Worm (Caenorhabditis elegans) whole organism, late embryonic: ENCODE results near the gene C43D7.7.

Experiments used
- C38D4.7 ChIP-seq: fragments of 200-800 bp; sonication (Bioruptor generic); optimal IDR thresholded peaks from 2 replicates; lab custom pipeline; 2018; ENCODE audit warnings: mild to moderate bottlenecking, missing genetic modification characterization, moderate library complexity, missing compliant biosample characterization
- F13H6.1 ChIP-seq: sonication (generic microtip); optimal IDR thresholded peaks from 2 replicates; lab custom pipeline; 2016; ENCODE audit warnings: missing genetic modification characterization, missing compliant biosample characterization
- K09A11.1 ChIP-seq: sonication (generic microtip); optimal IDR thresholded peaks from 2 replicates; lab custom pipeline; 2017; ENCODE audit warnings: antibody characterized with exemption, mild to moderate bottlenecking, missing genetic modification characterization, missing compliant biosample characterization; ENCODE audit not compliant: insufficient read depth
- T23F11.4 ChIP-seq: fragments of 200-800 bp; sonication (Bioruptor generic); optimal IDR thresholded peaks from 2 replicates; lab custom pipeline; 2018; ENCODE audit warnings: mild to moderate bottlenecking, missing genetic modification characterization, missing compliant biosample characterization
- ahr-1 ChIP-seq: sonication (generic microtip); optimal IDR thresholded peaks from 2 replicates; lab custom pipeline; 2016; ENCODE audit warnings: missing genetic modification characterization, missing compliant biosample characterization
- ama-1 ChIP-seq: fragments of 150-350 bp; optimal IDR thresholded peaks from 2 replicates; lab custom pipeline; 2014
- ceh-18 ChIP-seq: sonication (generic microtip); optimal IDR thresholded peaks from 2 replicates; lab custom pipeline; 2016; ENCODE audit warnings: missing genetic modification characterization, missing compliant biosample characterization
- ceh-30 ChIP-seq: fragments of 150-350 bp; optimal IDR thresholded peaks from 2 replicates; lab custom pipeline; 2014; ENCODE audit warnings: missing biosample characterization, missing genetic modification characterization
- ceh-34 ChIP-seq: sonication (generic microtip); optimal IDR thresholded peaks from 2 replicates; lab custom pipeline; 2016; ENCODE audit warnings: mild to moderate bottlenecking, missing genetic modification characterization, missing compliant biosample characterization
- ceh-48 ChIP-seq: sonication (generic microtip); optimal IDR thresholded peaks from 2 replicates; lab custom pipeline; 2016; ENCODE audit warnings: missing genetic modification characterization, inconsistent platforms, missing compliant biosample characterization
- ceh-6 ChIP-seq: fragments of 200-800 bp; sonication (Bioruptor generic); optimal IDR thresholded peaks from 2 replicates; lab custom pipeline; 2018; ENCODE audit warnings: mild to moderate bottlenecking, missing genetic modification characterization, missing compliant biosample characterization
- dve-1 ChIP-seq: sonication (generic microtip); optimal IDR thresholded peaks from 2 replicates; lab custom pipeline; 2017; ENCODE audit warnings: antibody characterized with exemption, mild to moderate bottlenecking, missing genetic modification characterization, missing compliant biosample characterization
- elt-2 ChIP-seq: sonication (generic microtip); optimal IDR thresholded peaks from 2 replicates; lab custom pipeline; 2016; ENCODE audit warnings: missing genetic modification reagents, missing genetic modification characterization, missing compliant biosample characterization
- elt-4 ChIP-seq: sonication (generic microtip); optimal IDR thresholded peaks from 2 replicates; lab custom pipeline; 2016; ENCODE audit warnings: missing genetic modification characterization, missing compliant biosample characterization
- ets-4 ChIP-seq: sonication (generic microtip); optimal IDR thresholded peaks from 2 replicates; lab custom pipeline; 2016; ENCODE audit warnings: missing genetic modification characterization, missing compliant biosample characterization
- eyg-1 ChIP-seq: sonication (generic microtip); optimal IDR thresholded peaks from 2 replicates; lab custom pipeline; 2016; ENCODE audit warnings: missing genotype, missing genetic modification characterization, missing compliant biosample characterization
- fkh-10 ChIP-seq: fragments of 150-350 bp; optimal IDR thresholded peaks from 2 replicates; lab custom pipeline; 2014; ENCODE audit warnings: missing biosample characterization, missing genetic modification reagents, missing genetic modification characterization
- fkh-6 ChIP-seq: sonication (generic microtip); optimal IDR thresholded peaks from 2 replicates; lab custom pipeline; 2016; ENCODE audit warnings: missing genetic modification characterization, missing compliant biosample characterization
- gmeb-2 ChIP-seq: sonication (generic microtip); optimal IDR thresholded peaks from 2 replicates; lab custom pipeline; 2016; ENCODE audit warnings: missing genetic modification characterization, inconsistent platforms, missing compliant biosample characterization
- hlh-15 ChIP-seq: sonication (generic microtip); optimal IDR thresholded peaks from 2 replicates; lab custom pipeline; 2016; ENCODE audit warnings: missing genetic modification characterization, missing compliant biosample characterization
- hlh-30 ChIP-seq: sonication (generic microtip); optimal IDR thresholded peaks from 2 replicates; lab custom pipeline; 2017; ENCODE audit warnings: antibody characterized with exemption, missing genetic modification characterization, missing compliant biosample characterization; ENCODE audit not compliant: insufficient read depth
- hlh-6 ChIP-seq: sonication (generic microtip); optimal IDR thresholded peaks from 2 replicates; lab custom pipeline; 2016; ENCODE audit warnings: missing genotype, missing genetic modification characterization, missing compliant biosample characterization
- hlh-8 ChIP-seq: sonication (generic microtip); optimal IDR thresholded peaks from 2 replicates; lab custom pipeline; 2016; ENCODE audit warnings: missing genotype, missing genetic modification characterization, missing compliant biosample characterization
- madf-2 ChIP-seq: sonication (generic microtip); optimal IDR thresholded peaks from 2 replicates; lab custom pipeline; 2017; ENCODE audit warnings: missing genetic modification characterization, missing compliant biosample characterization
- nfya-1 ChIP-seq: sonication (generic microtip); optimal IDR thresholded peaks from 2 replicates; lab custom pipeline; 2017; ENCODE audit warnings: missing genetic modification characterization, mild to moderate bottlenecking, missing compliant biosample characterization, antibody characterized with exemption, moderate library complexity
- nhr-11 ChIP-seq: fragments of 150-350 bp; optimal IDR thresholded peaks from 2 replicates; lab custom pipeline; 2014; ENCODE audit warnings: missing biosample characterization, missing genetic modification characterization
- pax-1 ChIP-seq: fragments of 150-350 bp; optimal IDR thresholded peaks from 2 replicates; lab custom pipeline; 2014; ENCODE audit warnings: missing biosample characterization, missing genetic modification characterization
- pros-1 ChIP-seq: fragments of 150-350 bp; optimal IDR thresholded peaks from 2 replicates; lab custom pipeline; 2014; ENCODE audit warnings: missing biosample characterization, missing genetic modification reagents, missing genetic modification characterization
- rnt-1 ChIP-seq: sonication (generic microtip); optimal IDR thresholded peaks from 2 replicates; lab custom pipeline; 2016; ENCODE audit warnings: missing genetic modification characterization, missing compliant biosample characterization
- tbx-2 ChIP-seq: sonication (generic microtip); optimal IDR thresholded peaks from 2 replicates; lab custom pipeline; 2016; ENCODE audit warnings: missing genetic modification characterization, missing compliant biosample characterization
- ttx-3 ChIP-seq: sonication (generic microtip); optimal IDR thresholded peaks from 2 replicates; lab custom pipeline; 2016; ENCODE audit warnings: missing genetic modification reagents, missing genetic modification characterization, missing compliant biosample characterization
- unc-3 ChIP-seq, 2 experiments: fragments of 200-800 bp in 1 of 2; sonication (Bioruptor generic) in 1 of 2; sonication (generic microtip) in 1 of 2; conservative IDR thresholded peaks in 1 of 2; optimal IDR thresholded peaks in 1 of 2; 2 replicates each; pipeline versions ENCODE4 v1.3.6 to Lab custom; 2016 to 2022; ENCODE audit warnings: missing compliant biosample characterization in 2 of 2, missing genetic modification characterization in 2 of 2, missing genetic modification reagents in 1 of 2
- unc-42 ChIP-seq: sonication (generic microtip); optimal IDR thresholded peaks from 2 replicates; lab custom pipeline; 2016; ENCODE audit warnings: missing genotype, missing genetic modification characterization, missing compliant biosample characterization
- unc-86 ChIP-seq: sonication (generic microtip); optimal IDR thresholded peaks from 2 replicates; lab custom pipeline; 2016; ENCODE audit warnings: missing genetic modification characterization, missing compliant biosample characterization
- ztf-16 ChIP-seq: sonication (generic microtip); optimal IDR thresholded peaks from 2 replicates; lab custom pipeline; 2017; ENCODE audit warnings: missing genetic modification characterization, missing compliant biosample characterization

C43D7.7 gene

ce11 chrV:19355219-19355618 lies 35.9 kb upstream of the C43D7.7 start:
- no peak for TF ChIP-seq unc-42

DNA sequence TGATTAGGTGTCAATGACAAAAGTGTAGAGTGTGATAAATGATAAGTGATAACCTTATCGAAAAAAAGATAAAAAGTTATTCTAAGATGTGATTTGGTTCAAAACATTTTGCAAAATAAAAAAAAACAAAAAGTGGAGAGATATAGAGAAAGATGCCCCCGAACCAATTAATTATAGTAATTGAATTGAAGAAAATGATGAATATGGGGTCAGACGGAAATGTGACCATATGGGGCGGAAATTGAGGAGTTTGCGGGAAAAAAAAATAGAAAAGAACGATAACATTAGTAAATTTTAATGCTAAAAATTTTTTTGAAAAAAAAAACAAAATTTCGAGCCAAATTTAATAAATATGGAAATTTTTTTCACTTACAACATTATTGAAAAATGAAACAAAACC lies 35.2 kb upstream of the C43D7.7 start:
- TF ChIP-seq unc-42 (peak; percentile 54), ztf-16 (no peak), elt-2 (peak; percentile 56)

DNA sequence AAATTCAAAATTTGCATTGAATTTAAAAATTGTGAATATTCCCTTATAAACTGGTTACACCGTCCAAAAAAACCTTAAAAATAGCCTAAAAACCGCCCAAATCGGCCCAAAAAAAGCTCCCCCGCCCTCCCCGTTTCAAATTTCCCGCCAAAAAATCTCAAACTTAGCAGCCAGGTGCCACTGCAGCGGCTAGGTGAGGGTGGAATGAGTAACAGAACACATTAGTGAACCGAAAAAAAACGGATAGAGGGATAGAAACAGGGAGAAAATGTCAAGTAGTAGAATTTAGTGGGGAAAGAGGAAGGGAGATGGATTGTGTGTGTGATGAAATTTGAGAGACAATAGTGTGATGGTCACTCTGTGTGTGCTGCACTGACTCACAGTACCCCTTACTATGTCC lies 32.6 kb upstream of the C43D7.7 start:
- TF ChIP-seq ceh-34 (tag; lab: Kevin White, UChicago) (no peak), T23F11.4 (GFP tag; lab: Kevin White, UChicago) (no peak), hlh-8 (no peak), eyg-1 (tag; lab: Kevin White, UChicago) (no peak), fkh-6 (no peak), dve-1 (tag; lab: Kevin White, UChicago) (no peak), unc-86 (tag; lab: Kevin White, UChicago) (no peak), F13H6.1 (tag; lab: Kevin White, UChicago) (no peak), tbx-2 (tag; lab: Kevin White, UChicago) (no peak), ceh-48 (tag; lab: Kevin White, UChicago) (no peak), pax-1 (tag; lab: Kevin White, UChicago) (no peak), rnt-1 (tag; lab: Kevin White, UChicago) (no peak), ceh-18 (no peak), nfya-1 (tag; lab: Kevin White, UChicago) (no peak), hlh-30 (tag; lab: Kevin White, UChicago) (no peak), ttx-3 (tag; lab: Kevin White, UChicago) (no peak), nhr-11 (tag; lab: Kevin White, UChicago) (no peak), pros-1 (tag; lab: Kevin White, UChicago) (no peak), ahr-1 (no peak), hlh-15 (tag; lab: Kevin White, UChicago) (no peak)
- TF ChIP-seq, all 69 proteins: peak for 0

- TF ChIP-seq ceh-48 (tag; lab: Kevin White, UChicago), result peak; percentile 11
- no peak for TF ChIP-seq nhr-11 (tag; lab: Kevin White, UChicago)
These were observed 18.0 kb upstream of the C43D7.7 start for ce11 chrV:19337333-19337732.

DNA sequence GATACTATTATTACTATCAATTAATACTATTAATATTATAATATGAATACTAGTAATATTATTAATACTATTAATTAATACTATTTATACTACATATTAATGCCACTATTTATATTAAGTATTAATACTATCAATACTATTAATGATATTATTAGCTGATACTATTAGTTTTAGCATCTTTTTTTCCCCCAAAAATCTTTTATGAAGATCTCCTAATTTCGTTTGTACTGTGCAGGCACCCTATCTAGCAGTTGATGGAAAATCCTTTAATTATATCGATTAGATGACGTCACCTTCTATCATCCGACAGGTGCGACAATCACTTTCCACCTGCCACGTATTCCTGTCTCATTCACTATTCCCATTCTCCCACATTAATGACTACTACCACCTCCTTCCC lies 10.0 kb upstream of the C43D7.7 start, which contains the start of gene fbxb-65:
TSS of gene fbxb-65 (plus strand) at position 301 of the 400 bp plus-strand sequence.
- TF ChIP-seq ets-4 (tag; lab: Kevin White, UChicago), result no peak

DNA sequence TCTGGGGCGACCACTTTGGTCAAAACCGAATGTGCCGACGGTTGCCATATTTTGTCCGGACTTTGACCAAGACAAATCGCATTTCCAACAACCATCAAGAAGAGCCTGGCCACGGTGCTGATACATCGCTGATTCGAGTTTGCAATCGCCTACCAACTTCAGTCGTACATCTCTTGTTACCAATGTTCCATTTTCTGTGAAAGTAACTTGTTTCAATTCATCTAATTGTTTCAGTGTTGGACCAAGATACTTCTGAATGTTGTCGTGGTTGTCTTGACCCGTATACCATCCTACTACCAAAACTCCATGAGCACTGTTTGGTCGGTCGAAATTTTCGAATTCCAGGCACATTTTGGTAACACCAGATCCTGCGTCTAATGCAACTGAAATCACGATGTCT lies 6.1 kb upstream of the C43D7.7 start:
- no peak for TF ChIP-seq ets-4 (tag; lab: Kevin White, UChicago)
- no peak for TF ChIP-seq elt-4
- no peak for TF ChIP-seq fkh-10

- TF ChIP-seq unc-42 (no peak), unc-86 (tag; lab: Kevin White, UChicago) (no peak), ceh-6 (no peak), ceh-30 (no peak), gmeb-2 (tag; lab: Kevin White, UChicago) (no peak)
These were observed 3.1 kb upstream of the C43D7.7 start, which contains the start of gene C43D7.4 for ce11 chrV:19322387-19322786. C43D7.4 (minus strand) TSS chrV:19322487.

ce11 chrV:19320385-19320784 lies 1.1 kb upstream of the C43D7.7 start, which contains the start of gene sdz-6:
sdz-6 (plus strand) TSS chrV:19320613.
- TF ChIP-seq unc-3 (GFP tag; conservative IDR thresholded peaks at IDR 0.05; lab: Robert Waterston, UW), result no peak
- no peak for TF ChIP-seq unc-3 (tag; optimal IDR thresholded peaks at IDR 0.05; lab: Kevin White, UChicago)
- no peak for TF ChIP-seq ets-4 (tag; lab: Kevin White, UChicago)
- TF ChIP-seq ceh-18, result no peak
- no peak for TF ChIP-seq hlh-30 (tag; lab: Kevin White, UChicago)
- no peak for TF ChIP-seq madf-2 (tag; lab: Kevin White, UChicago)
- TF ChIP-seq C38D4.7 (GFP tag; lab: Kevin White, UChicago), result no peak
- no peak for TF ChIP-seq K09A11.1 (tag; lab: Kevin White, UChicago)
- no peak for TF ChIP-seq hlh-6 (tag; lab: Kevin White, UChicago)
- no peak for TF ChIP-seq F13H6.1 (tag; lab: Kevin White, UChicago)
- no peak for TF ChIP-seq ahr-1
- no peak for TF ChIP-seq ama-1 (lab: Kevin White, UChicago)
